Worm (Caenorhabditis elegans) whole organism, L3 larva: ENCODE measurements around the gene pho-12.

Source experiments
- ama-1 ChIP-seq: fragments of 150-350 bp; optimal IDR thresholded peaks from 2 replicates; lab custom pipeline; 2018
- fos-1 ChIP-seq: fragments of 150-350 bp; optimal IDR thresholded peaks from 2 replicates; lab custom pipeline; 2014; ENCODE audit warnings: missing biosample characterization, missing genetic modification characterization
- lin-15B ChIP-seq: fragments of 150-350 bp; optimal IDR thresholded peaks from 2 replicates; lab custom pipeline; 2014; ENCODE audit warnings: missing biosample characterization, missing genetic modification characterization

DNA sequence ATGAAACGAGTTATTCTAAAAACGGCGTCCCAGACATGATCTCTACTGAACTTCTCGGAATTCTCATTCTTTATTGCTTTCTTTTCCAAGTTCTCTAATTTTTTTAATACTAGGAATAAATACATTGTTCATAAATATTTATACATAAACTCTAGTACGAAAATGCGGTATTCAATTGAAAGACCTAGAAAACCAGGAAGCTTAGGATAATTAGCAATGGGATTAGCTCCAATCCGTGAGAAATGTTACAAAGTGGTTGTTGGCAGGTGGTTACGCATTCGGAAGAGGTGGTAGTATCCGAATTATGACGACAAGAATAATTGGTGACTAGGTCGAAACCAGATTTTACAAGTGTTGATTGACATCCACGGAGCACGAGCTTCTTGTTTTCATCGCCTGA is 6.3 kb upstream of the pho-12 start:
- TF ChIP-seq ama-1 (lab: Kevin White, UChicago) (no peak), fos-1 (tag; lab: Kevin White, UChicago) (no peak), lin-15B (tag; lab: Kevin White, UChicago) (no peak)
